Worm (Caenorhabditis elegans) whole organism, L4/young adult: ENCODE measurements around the gene gakh-1.

Experiments used
- W03F9.2 ChIP-seq: fragments of 150-350 bp; optimal IDR thresholded peaks from 2 replicates; lab custom pipeline; 2014; ENCODE audit warnings: missing biosample characterization, missing genetic modification characterization
- dao-5 ChIP-seq: sonication (generic microtip); optimal IDR thresholded peaks from 2 replicates; lab custom pipeline; 2016; ENCODE audit warnings: missing genotype, missing genetic modification characterization, moderate library complexity, missing compliant biosample characterization
- him-1 ChIP-seq: sonication (generic microtip); optimal IDR thresholded peaks from 2 replicates; lab custom pipeline; 2016; ENCODE audit warnings: missing genotype, missing genetic modification reagents, missing genetic modification characterization, missing compliant biosample characterization

The gakh-1 gene

ce11 chrX:5815343-5815742 is 33.0 kb downstream of the gakh-1 start:
- TF ChIP-seq dao-5 (tag; lab: Kevin White, UChicago) (no peak), him-1 (tag; lab: Kevin White, UChicago) (no peak), W03F9.2 (tag; lab: Kevin White, UChicago) (no peak)

ce11 chrX:5816346-5816745 is 34.0 kb downstream of the gakh-1 start:
- TF ChIP-seq him-1 (tag; lab: Kevin White, UChicago) (peak; percentile 27), dao-5 (tag; lab: Kevin White, UChicago) (no peak)

ce11 chrX:5817078-5817477 is 34.8 kb downstream of the gakh-1 start:
- TF ChIP-seq W03F9.2 (tag; lab: Kevin White, UChicago), result no peak
- no peak for TF ChIP-seq him-1 (tag; lab: Kevin White, UChicago)
- no peak for TF ChIP-seq dao-5 (tag; lab: Kevin White, UChicago)

ce11 chrX:5818176-5818575 is 35.9 kb downstream of the gakh-1 start:
- TF ChIP-seq dao-5 (tag; lab: Kevin White, UChicago) (no peak), him-1 (tag; lab: Kevin White, UChicago) (no peak), W03F9.2 (tag; lab: Kevin White, UChicago) (no peak)

- TF ChIP-seq W03F9.2 (tag; lab: Kevin White, UChicago) (no peak), dao-5 (tag; lab: Kevin White, UChicago) (no peak), him-1 (tag; lab: Kevin White, UChicago) (peak; percentile 66)
Observed at ce11 chrX:5819702-5820470, 37.6 kb downstream of the gakh-1 start.

- no peak for TF ChIP-seq W03F9.2 (tag; lab: Kevin White, UChicago)
- TF ChIP-seq him-1 (tag; lab: Kevin White, UChicago), result no peak
- TF ChIP-seq dao-5 (tag; lab: Kevin White, UChicago), result no peak
Observed at ce11 chrX:5820880-5821279, 38.6 kb downstream of the gakh-1 start.

ce11 chrX:5821842-5822241 is 39.5 kb downstream of the gakh-1 start, which contains the start of gene hbl-1:
Gene hbl-1 (plus strand): TSS chrX:5822142.
- no peak for TF ChIP-seq dao-5 (tag; lab: Kevin White, UChicago)
- TF ChIP-seq W03F9.2 (tag; lab: Kevin White, UChicago), result no peak
- no peak for TF ChIP-seq him-1 (tag; lab: Kevin White, UChicago)

- TF ChIP-seq him-1 (tag; lab: Kevin White, UChicago) (no peak), W03F9.2 (tag; lab: Kevin White, UChicago) (no peak), dao-5 (tag; lab: Kevin White, UChicago) (no peak)
Observed at ce11 chrX:5826976-5827375, 44.7 kb downstream of the gakh-1 start.

- TF ChIP-seq W03F9.2 (tag; lab: Kevin White, UChicago) (no peak), him-1 (tag; lab: Kevin White, UChicago) (no peak), dao-5 (tag; lab: Kevin White, UChicago) (no peak)
Observed at ce11 chrX:5828085-5828484, 45.8 kb downstream of the gakh-1 start.

ce11 chrX:5829175-5829574 is 46.9 kb downstream of the gakh-1 start, which contains the start of gene acp-5:
Gene acp-5 (plus strand): TSS chrX:5829435.
- TF ChIP-seq W03F9.2 (tag; lab: Kevin White, UChicago), result no peak

ce11 chrX:5831827-5832226 is 49.5 kb downstream of the gakh-1 start:
- TF ChIP-seq him-1 (tag; lab: Kevin White, UChicago) (no peak), dao-5 (tag; lab: Kevin White, UChicago) (no peak), W03F9.2 (tag; lab: Kevin White, UChicago) (no peak)

- TF ChIP-seq W03F9.2 (tag; lab: Kevin White, UChicago), result no peak
- no peak for TF ChIP-seq dao-5 (tag; lab: Kevin White, UChicago)
- no peak for TF ChIP-seq him-1 (tag; lab: Kevin White, UChicago)
Observed at ce11 chrX:5834581-5835481, 52.5 kb downstream of the gakh-1 start, which contains the start of gene F13D11.4. Gene F13D11.4 (minus strand): TSS chrX:5834805.
